Fruit fly (Drosophila melanogaster) whole organism, pupa: ENCODE data around the gene CG17010.

ENCODE experiments used
- CG10348 ChIP-seq: fragments of 200-800 bp; sonication (Bioruptor generic); IDR thresholded peaks from 2 replicates; pipeline ENCODE4 v1.3.6; 2022; ENCODE audit warnings: missing biosample characterization, missing genetic modification characterization
- CG15710 ChIP-seq: fragments of 200-800 bp; sonication (Bioruptor generic); optimal IDR thresholded peaks from 2 replicates; lab custom pipeline; 2018; ENCODE audit warnings: missing biosample characterization, mild to moderate bottlenecking, missing genetic modification characterization, moderate library complexity
- CG32121 ChIP-seq: fragments of 200-800 bp; sonication (Bioruptor generic); IDR thresholded peaks from 2 replicates; pipeline ENCODE4 v1.3.6; 2022; ENCODE audit warnings: missing biosample characterization, missing genetic modification characterization
- CG4496 ChIP-seq: fragments of 200-800 bp; sonication (Bioruptor generic); IDR thresholded peaks from 3 replicates; pipeline ENCODE4 v1.3.6; 2022; ENCODE audit warnings: missing biosample characterization, missing genetic modification characterization
- CG8301 ChIP-seq: fragments of 200-800 bp; sonication (Bioruptor generic); optimal IDR thresholded peaks from 2 replicates; lab custom pipeline; 2018; ENCODE audit warnings: missing biosample characterization, mild to moderate bottlenecking, missing genetic modification characterization
- D1 ChIP-seq: fragments of 200-800 bp; sonication (Bioruptor generic); optimal IDR thresholded peaks from 2 replicates; lab custom pipeline; 2018; ENCODE audit warnings: missing biosample characterization, mild to moderate bottlenecking, missing genetic modification characterization, moderate library complexity
- Ets98B ChIP-seq: fragments of 200-800 bp; sonication (Bioruptor generic); IDR thresholded peaks from 2 replicates; pipeline ENCODE4 v1.3.6; 2022; ENCODE audit warnings: missing biosample characterization, missing genetic modification characterization
- gl ChIP-seq: fragments of 200-800 bp; sonication (Bioruptor generic); optimal IDR thresholded peaks from 2 replicates; lab custom pipeline; 2018; ENCODE audit warnings: missing biosample characterization, mild to moderate bottlenecking, missing genetic modification characterization

- no peak for TF ChIP-seq gl (tag; lab: Kevin White, UChicago)
- TF ChIP-seq Ets98B (GFP tag; lab: Robert Waterston, UW), result no peak
- no peak for TF ChIP-seq CG4496
- TF ChIP-seq CG10348, result no peak
- no peak for TF ChIP-seq CG8301 (tag; lab: Kevin White, UChicago)
- TF ChIP-seq CG15710 (tag; lab: Kevin White, UChicago), result no peak
- no peak for TF ChIP-seq CG32121 (GFP tag; lab: Robert Waterston, UW)
- no peak for TF ChIP-seq D1 (tag; lab: Kevin White, UChicago)
Measured at dm6 chr2L:12374546-12375081, 18.4 kb downstream of the CG17010 start.
